Worm (Caenorhabditis elegans): ENCODE data around the gene F54D5.2.

F54D5.2 gene

DNA sequence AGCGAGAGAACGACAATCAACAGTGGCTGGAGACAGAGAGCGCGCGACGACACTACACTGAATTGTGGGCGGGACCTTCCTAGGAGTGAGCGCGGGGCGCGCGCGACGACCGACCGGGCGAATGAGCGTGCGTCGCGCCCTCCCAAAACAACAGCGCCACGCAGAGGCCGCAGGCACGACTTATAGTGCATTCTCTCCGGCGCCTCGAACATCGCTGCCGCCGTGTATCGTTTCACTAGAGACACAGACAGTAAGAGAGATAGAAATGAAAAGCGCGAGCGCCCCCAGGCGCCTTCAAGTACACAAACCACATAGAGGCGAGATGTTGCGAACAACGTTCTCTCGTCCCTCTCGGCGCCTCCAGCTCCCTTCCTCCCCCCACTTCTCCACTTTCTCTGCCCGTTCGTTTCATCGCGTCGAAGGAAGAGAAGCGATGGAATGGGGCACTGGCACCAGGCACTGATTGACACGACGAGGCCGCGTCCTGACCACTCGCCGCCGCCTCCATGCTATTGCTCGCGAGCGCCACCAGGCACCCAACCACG lies 47.0 kb downstream of the F54D5.2 start (continued):
- TF ChIP-seq Y105C5A.15 (GFP tag; IDR thresholded peaks at IDR 0.05) (no peak), ceh-32 (tag; optimal IDR thresholded peaks at IDR 0.05; ENCODE audit: poor library complexity) (peak; percentile 16), rbr-2 (tag; optimal IDR thresholded peaks at IDR 0.05) (peak; percentile 91), mdt-29 (GFP tag; IDR thresholded peaks at IDR 0.05) (peak; percentile 45; the same call in 1 of the 2 replicates), mdl-1 (tag; optimal IDR thresholded peaks at IDR 0.05) (peak; percentile 86 to 87), nhr-102 (tag; optimal IDR thresholded peaks at IDR 0.05) (peak; percentile 41), zip-2 (tag; optimal IDR thresholded peaks at IDR 0.05) (no peak), duxl-1 (tag; optimal IDR thresholded peaks at IDR 0.05; ENCODE audit: poor library complexity) (peak; percentile 8), fos-1 (tag; optimal IDR thresholded peaks at IDR 0.05) (no peak), spr-3 (GFP tag; optimal IDR thresholded peaks at IDR 0.05) (peak; percentile 23), madf-5 (GFP tag; IDR thresholded peaks at IDR 0.05) (0 out of 4 replicates have a peak, but pooled peaks of 1 of the 2 experiments have one; percentile 41), set-16 (GFP tag; IDR thresholded peaks at IDR 0.05) (peak; percentile 99), pqm-1 (tag; optimal IDR thresholded peaks at IDR 0.05) (peak; percentile 43), ceh-20 (GFP tag; IDR thresholded peaks at IDR 0.05) (peak; percentile 66), R02D3.7 (tag; optimal IDR thresholded peaks at IDR 0.05) (no peak), snpc-4 (tag; optimal IDR thresholded peaks at IDR 0.05) (no peak), nhr-10 (tag; optimal IDR thresholded peaks at IDR 0.05) (peak; percentile 90), daf-16 (GFP tag; optimal IDR thresholded peaks at IDR 0.05) (peak; percentile 37 to 82), daf-16 (tag; optimal IDR thresholded peaks at IDR 0.05) (peak; percentile 43), jun-1 (tag; optimal IDR thresholded peaks at IDR 0.05) (peak; percentile 44), zag-1 (tag; optimal IDR thresholded peaks at IDR 0.05) (no peak), spr-1 (tag; optimal IDR thresholded peaks at IDR 0.05) (peak; percentile 46), nhr-237 (tag; optimal IDR thresholded peaks at IDR 0.05) (no peak), lir-3 (tag; optimal IDR thresholded peaks at IDR 0.05) (peak; percentile 9), nhr-11 (tag; optimal IDR thresholded peaks at IDR 0.05) (peak; percentile 70), F37D6.2 (tag; optimal IDR thresholded peaks at IDR 0.05) (peak; percentile 77), hmg-1.1 (GFP tag; IDR thresholded peaks at IDR 0.05) (peak; percentile 94), dmd-9 (GFP tag; IDR thresholded peaks at IDR 0.05) (no peak), nhr-6 (tag; optimal IDR thresholded peaks at IDR 0.05) (peak; percentile 16), skn-1 (tag; optimal IDR thresholded peaks at IDR 0.05) (no peak), nhr-48 (tag; optimal IDR thresholded peaks at IDR 0.05) (peak; percentile 90), zfp-3 (GFP tag; conservative IDR thresholded peaks at IDR 0.05) (no peak), tra-1 (GFP tag; IDR thresholded peaks at IDR 0.05) (peak; percentile 86), madf-9 (GFP tag; conservative IDR thresholded peaks at IDR 0.05) (peak; percentile 17; the same call in 1 of the 2 replicates), pha-4 (GFP tag; IDR thresholded peaks at IDR 0.05) (peak; percentile 90), pha-4 (tag; optimal IDR thresholded peaks at IDR 0.05) (peak; percentile 26), lin-38 (GFP tag; IDR thresholded peaks at IDR 0.05) (peak; percentile 73), snpc-1.2 (GFP tag; IDR thresholded peaks at IDR 0.05) (peak; percentile 54; the same call in 1 of the 2 replicates), mxl-3 (GFP tag; optimal IDR thresholded peaks at IDR 0.05) (peak; percentile 93), dmd-6 (GFP tag; IDR thresholded peaks at IDR 0.05) (peak; percentile 91), T20F7.1 (GFP tag; optimal IDR thresholded peaks at IDR 0.05) (no peak), saeg-2 (GFP tag; IDR thresholded peaks at IDR 0.05) (peak; percentile 63; the same call in 1 of the 2 replicates), ctbp-1 (GFP tag; IDR thresholded peaks at IDR 0.05) (peak; percentile 81), nhr-41 (GFP tag; IDR thresholded peaks at IDR 0.05) (no peak), egl-27 (tag; optimal IDR thresholded peaks at IDR 0.05) (no peak)
